Worm (Caenorhabditis elegans) whole organism, young adult: ENCODE results near the gene W07A12.4.

Source experiments
- F22D6.2 ChIP-seq: sonication (generic microtip); optimal IDR thresholded peaks from 2 replicates; lab custom pipeline; 2016; ENCODE audit warnings: mild to moderate bottlenecking, missing genetic modification characterization, missing compliant biosample characterization
- F23B12.7 ChIP-seq: sonication (generic microtip); optimal IDR thresholded peaks from 2 replicates; lab custom pipeline; 2017; ENCODE audit warnings: missing genetic modification characterization, mild to moderate bottlenecking, missing compliant biosample characterization, antibody characterized with exemption, moderate library complexity; ENCODE audit not compliant: insufficient read depth
- F37B4.10 ChIP-seq: fragments of 200-800 bp; sonication (Bioruptor generic); IDR thresholded peaks from 2 replicates; pipeline ENCODE4 v1.3.6; 2022; ENCODE audit warnings: missing genetic modification characterization, missing compliant biosample characterization
- F57C9.4 ChIP-seq: sonication (generic microtip); optimal IDR thresholded peaks from 2 replicates; lab custom pipeline; 2017; ENCODE audit warnings: mild to moderate bottlenecking, missing genetic modification characterization, missing compliant biosample characterization
- K12H6.12 ChIP-seq: fragments of 200-800 bp; sonication (Bioruptor generic); optimal IDR thresholded peaks from 2 replicates; lab custom pipeline; 2018; ENCODE audit warnings: mild to moderate bottlenecking, missing genetic modification characterization, missing compliant biosample characterization
- T07F8.4 ChIP-seq: sonication (generic microtip); optimal IDR thresholded peaks from 2 replicates; lab custom pipeline; 2016; ENCODE audit warnings: mild to moderate bottlenecking, missing genetic modification characterization, moderate library complexity, missing compliant biosample characterization
- Y53G8AR.9 ChIP-seq: fragments of 200-800 bp; sonication (Bioruptor generic); conservative IDR thresholded peaks from 2 replicates; pipeline ENCODE4 v1.3.6; 2022; ENCODE audit warnings: missing genetic modification reagents, missing genetic modification characterization, missing compliant biosample characterization
- Y79H2A.3 ChIP-seq: fragments of 200-800 bp; sonication (Bioruptor generic); conservative IDR thresholded peaks from 2 replicates; pipeline ENCODE4 v1.3.6; 2022; ENCODE audit warnings: missing genetic modification reagents, missing genetic modification characterization, missing compliant biosample characterization
- akir-1 ChIP-seq: fragments of 200-800 bp; sonication (Bioruptor generic); optimal IDR thresholded peaks from 2 replicates; lab custom pipeline; 2018; ENCODE audit warnings: mild to moderate bottlenecking, missing genetic modification characterization, moderate library complexity, missing compliant biosample characterization
- ama-1 ChIP-seq, 3 experiments: fragments of 150-350 bp in 1 of 3; sonication (generic microtip) in 2 of 3; optimal IDR thresholded peaks; 2 replicates each; lab custom pipeline; 2014 to 2018; ENCODE audit warnings: missing biosample characterization in 2 of 3, missing genetic modification characterization in 2 of 3, missing genetic modification reagents in 2 of 3
- aptf-3 ChIP-seq: fragments of 200-800 bp; sonication (Bioruptor generic); IDR thresholded peaks from 2 replicates; pipeline ENCODE4 v1.3.6; 2022; ENCODE audit warnings: missing genetic modification characterization, missing compliant biosample characterization
- atf-7 ChIP-seq: sonication (generic microtip); optimal IDR thresholded peaks from 2 replicates; lab custom pipeline; 2017; ENCODE audit warnings: mild to moderate bottlenecking, missing genetic modification characterization, missing compliant biosample characterization
- attf-3 ChIP-seq: fragments of 200-800 bp; sonication (Bioruptor generic); conservative IDR thresholded peaks from 2 replicates; pipeline ENCODE4 v1.3.6; 2022; ENCODE audit warnings: missing genetic modification reagents, missing genetic modification characterization, missing compliant biosample characterization
- ceh-27 ChIP-seq: fragments of 200-800 bp; sonication (Bioruptor generic); optimal IDR thresholded peaks from 2 replicates; lab custom pipeline; 2018; ENCODE audit warnings: mild to moderate bottlenecking, missing genetic modification characterization, moderate library complexity, missing compliant biosample characterization
- ceh-40 ChIP-seq: fragments of 200-800 bp; sonication (Bioruptor generic); IDR thresholded peaks from 2 replicates; pipeline ENCODE4 v1.3.6; 2022; ENCODE audit warnings: missing genetic modification characterization, missing compliant biosample characterization
- ceh-79 ChIP-seq: sonication (generic microtip); optimal IDR thresholded peaks from 2 replicates; lab custom pipeline; 2017; ENCODE audit warnings: mild to moderate bottlenecking, missing genetic modification characterization, missing compliant biosample characterization
- chd-7 ChIP-seq: sonication (generic microtip); optimal IDR thresholded peaks from 2 replicates; lab custom pipeline; 2016; ENCODE audit warnings: mild to moderate bottlenecking, missing genetic modification characterization, moderate library complexity, missing compliant biosample characterization
- die-1 ChIP-seq: sonication (generic microtip); optimal IDR thresholded peaks from 2 replicates; lab custom pipeline; 2016; ENCODE audit warnings: missing genotype, mild to moderate bottlenecking, missing genetic modification characterization, missing compliant biosample characterization
- dpl-1 ChIP-seq: fragments of 150-350 bp; optimal IDR thresholded peaks from 2 replicates; lab custom pipeline; 2014; ENCODE audit warnings: missing biosample characterization, missing genetic modification reagents, missing genetic modification characterization
- hlh-26 ChIP-seq: fragments of 200-800 bp; sonication (Bioruptor generic); conservative IDR thresholded peaks from 2 replicates; pipeline ENCODE4 v1.3.6; 2022; ENCODE audit warnings: missing genetic modification reagents, missing genetic modification characterization, missing compliant biosample characterization
- hmg-20 ChIP-seq: fragments of 200-800 bp; sonication (Bioruptor generic); IDR thresholded peaks from 2 replicates; pipeline ENCODE4 v1.3.6; 2022; ENCODE audit warnings: missing genetic modification reagents, missing genetic modification characterization, missing compliant biosample characterization
- lin-54 ChIP-seq: fragments of 200-800 bp; sonication (Bioruptor generic); optimal IDR thresholded peaks from 2 replicates; lab custom pipeline; 2018; ENCODE audit warnings: mild to moderate bottlenecking, missing genetic modification characterization, missing compliant biosample characterization
- lir-1 ChIP-seq: fragments of 200-800 bp; sonication (Bioruptor generic); conservative IDR thresholded peaks from 2 replicates; pipeline ENCODE4 v1.3.6; 2022; ENCODE audit warnings: missing genetic modification reagents, missing genetic modification characterization, missing compliant biosample characterization
- lsl-1 ChIP-seq: fragments of 200-800 bp; sonication (Bioruptor generic); optimal IDR thresholded peaks from 2 replicates; lab custom pipeline; 2018; ENCODE audit warnings: mild to moderate bottlenecking, missing genetic modification characterization, moderate library complexity, missing compliant biosample characterization
- madf-3 ChIP-seq: fragments of 200-800 bp; sonication (Bioruptor generic); IDR thresholded peaks from 2 replicates; pipeline ENCODE4 v1.3.6; 2022; ENCODE audit warnings: missing genetic modification reagents, missing genetic modification characterization, missing compliant biosample characterization
- mes-4 ChIP-seq: sonication (generic microtip); optimal IDR thresholded peaks from 2 replicates; lab custom pipeline; 2016; ENCODE audit warnings: missing genotype, missing genetic modification characterization, missing compliant biosample characterization
- mxl-1 ChIP-seq: sonication (generic microtip); optimal IDR thresholded peaks from 2 replicates; lab custom pipeline; 2016; ENCODE audit warnings: missing genetic modification characterization, missing compliant biosample characterization
- nfya-1 ChIP-seq: sonication (generic microtip); optimal IDR thresholded peaks from 2 replicates; lab custom pipeline; 2017; ENCODE audit warnings: antibody characterized with exemption, missing compliant biosample characterization, missing genetic modification characterization, borderline replicate concordance; ENCODE audit not compliant: insufficient read depth
- nhr-120 ChIP-seq: fragments of 200-800 bp; sonication (Bioruptor generic); IDR thresholded peaks from 2 replicates; pipeline ENCODE4 v1.3.6; 2022; ENCODE audit warnings: missing genetic modification characterization, missing compliant biosample characterization
- nhr-27 ChIP-seq: fragments of 200-800 bp; sonication (Bioruptor generic); optimal IDR thresholded peaks from 2 replicates; lab custom pipeline; 2018; ENCODE audit warnings: mild to moderate bottlenecking, missing genetic modification characterization, moderate library complexity, missing compliant biosample characterization
- pbrm-1 ChIP-seq: fragments of 200-800 bp; sonication (Bioruptor generic); IDR thresholded peaks from 2 replicates; pipeline ENCODE4 v1.3.6; 2022; ENCODE audit warnings: missing genetic modification reagents, missing genetic modification characterization, missing compliant biosample characterization
- repo-1 ChIP-seq: sonication (generic microtip); optimal IDR thresholded peaks from 2 replicates; lab custom pipeline; 2017; ENCODE audit warnings: mild to moderate bottlenecking, missing genetic modification characterization, missing compliant biosample characterization
- sdz-38 ChIP-seq: sonication (generic microtip); optimal IDR thresholded peaks from 2 replicates; lab custom pipeline; 2016; ENCODE audit warnings: missing genotype, missing genetic modification characterization, missing compliant biosample characterization
- sptf-2 ChIP-seq: fragments of 200-800 bp; sonication (Bioruptor generic); optimal IDR thresholded peaks from 2 replicates; lab custom pipeline; 2018; ENCODE audit warnings: mild to moderate bottlenecking, missing genetic modification characterization, missing compliant biosample characterization
- unc-62 ChIP-seq: fragments of 150-350 bp; optimal IDR thresholded peaks from 2 replicates; lab custom pipeline; 2014; ENCODE audit warnings: missing biosample characterization, missing genetic modification reagents, missing genetic modification characterization
- ztf-28 ChIP-seq: fragments of 200-800 bp; sonication (Bioruptor generic); IDR thresholded peaks from 2 replicates; pipeline ENCODE4 v1.3.6; 2022; ENCODE audit warnings: missing genetic modification reagents, missing genetic modification characterization, missing compliant biosample characterization

Gene W07A12.4

ce11 chrII:9172849-9173248 is 26.8 kb downstream of the W07A12.4 start, which contains the start of gene T23G7.2:
Gene T23G7.2 (minus strand): TSS chrII:9172949.
- TF ChIP-seq ztf-28 (no peak), madf-3 (GFP tag; lab: Robert Waterston, UW) (no peak), F37B4.10 (GFP tag; lab: Robert Waterston, UW) (no peak), ceh-79 (tag; lab: Kevin White, UChicago) (no peak), nfya-1 (peak; percentile 29), nhr-120 (no peak), K12H6.12 (tag; lab: Kevin White, UChicago) (no peak), F23B12.7 (tag; lab: Kevin White, UChicago) (no peak)

- TF ChIP-seq unc-62 (GFP tag; lab: Kevin White, UChicago) (no peak), Y79H2A.3 (no peak), ceh-79 (tag; lab: Kevin White, UChicago) (no peak), mes-4 (tag; lab: Kevin White, UChicago) (no peak), ceh-40 (GFP tag; lab: Robert Waterston, UW) (no peak), hmg-20 (GFP tag; lab: Robert Waterston, UW) (no peak), F22D6.2 (tag; lab: Kevin White, UChicago) (no peak), atf-7 (no peak), nhr-27 (no peak), F57C9.4 (tag; lab: Kevin White, UChicago) (no peak), nhr-120 (no peak)
These were observed 27.4 kb downstream of the W07A12.4 start for ce11 chrII:9173471-9173870.

- no peak for TF ChIP-seq sdz-38 (tag; lab: Kevin White, UChicago)
- no peak for TF ChIP-seq aptf-3
- no peak for TF ChIP-seq lin-54 (GFP tag; lab: Kevin White, UChicago)
- TF ChIP-seq sptf-2: no peak
- TF ChIP-seq chd-7 (tag; lab: Kevin White, UChicago): no peak
- TF ChIP-seq mxl-1 (tag; lab: Kevin White, UChicago): no peak
- TF ChIP-seq ceh-40 (GFP tag; lab: Robert Waterston, UW): no peak
- TF ChIP-seq dpl-1: no peak
- TF ChIP-seq Y53G8AR.9 (GFP tag; lab: Robert Waterston, UW): no peak
- no peak for TF ChIP-seq pbrm-1 (GFP tag; lab: Robert Waterston, UW)
- no peak for TF ChIP-seq ceh-27 (GFP tag; lab: Kevin White, UChicago)
- TF ChIP-seq lsl-1 (GFP tag; lab: Kevin White, UChicago): no peak
- no peak for TF ChIP-seq hlh-26 (GFP tag; lab: Robert Waterston, UW)
- no peak for TF ChIP-seq F22D6.2 (tag; lab: Kevin White, UChicago)
- no peak for TF ChIP-seq madf-3 (GFP tag; lab: Robert Waterston, UW)
- no peak for TF ChIP-seq akir-1 (GFP tag; lab: Kevin White, UChicago)
- no peak for TF ChIP-seq die-1
- TF ChIP-seq ceh-79 (tag; lab: Kevin White, UChicago): no peak
- TF ChIP-seq lir-1 (GFP tag; lab: Robert Waterston, UW): no peak
- no peak for TF ChIP-seq ama-1 (optimal IDR thresholded peaks at IDR 0.05; lab: Kevin White, UChicago)
- TF ChIP-seq ama-1 (GFP tag; optimal IDR thresholded peaks at IDR 0.05; lab: Kevin White, UChicago): no peak
These were observed 30.5 kb downstream of the W07A12.4 start for ce11 chrII:9176523-9176922.

- no peak for TF ChIP-seq dpl-1
- TF ChIP-seq attf-3 (GFP tag; lab: Robert Waterston, UW): peak; percentile 96
- no peak for TF ChIP-seq repo-1 (tag; lab: Kevin White, UChicago)
- TF ChIP-seq lin-54 (GFP tag; lab: Kevin White, UChicago): peak; percentile 7
- no peak for TF ChIP-seq T07F8.4 (tag; lab: Kevin White, UChicago)
These were observed 31.0 kb downstream of the W07A12.4 start, which contains the start of the genes sec-5 and pir-1 for ce11 chrII:9177080-9177479. Gene sec-5 (minus strand): TSS chrII:9177152. Gene pir-1 (plus strand): TSS chrII:9177300.
